Worm (Caenorhabditis elegans): ENCODE data around the gene T14G8.3.

ce11 chrX:12872022-12872888 is 11.2 kb downstream of the T14G8.3 start:
- TF ChIP-seq F23B12.7 (tag; optimal IDR thresholded peaks at IDR 0.05; ENCODE audit: insufficient read depth) (peak; percentile 14), hmg-20 (GFP tag; IDR thresholded peaks at IDR 0.05) (no peak), lsy-27 (tag; optimal IDR thresholded peaks at IDR 0.05; ENCODE audit: borderline replicate concordance, insufficient read depth) (no peak), fkh-3 (tag; optimal IDR thresholded peaks at IDR 0.05) (no peak), akir-1 (GFP tag; optimal IDR thresholded peaks at IDR 0.05) (no peak), D2030.7 (GFP tag; IDR thresholded peaks at IDR 0.05) (no peak), nhr-179 (tag; optimal IDR thresholded peaks at IDR 0.05) (no peak), mxl-1 (tag; optimal IDR thresholded peaks at IDR 0.05) (peak; percentile 12), him-1 (tag; optimal IDR thresholded peaks at IDR 0.05) (no peak), ztf-25 (GFP tag; IDR thresholded peaks at IDR 0.05) (no peak)
